Fruit fly (Drosophila melanogaster) whole organism, embryonic: ENCODE measurements around the gene CG15534.

Experiments used
- CG2875 ChIP-seq: fragments of 200-800 bp; sonication (Bioruptor generic); optimal IDR thresholded peaks from 2 replicates; lab custom pipeline; 2017; ENCODE audit warnings: missing biosample characterization, mild to moderate bottlenecking, missing genetic modification characterization, missing genetic modification reagents
- CG3065 ChIP-seq: fragments of 200-800 bp; sonication (Bioruptor generic); optimal IDR thresholded peaks from 2 replicates; lab custom pipeline; 2016; ENCODE audit warnings: missing biosample characterization, missing genetic modification characterization
- CG4424 ChIP-seq: fragments of 200-800 bp; sonication (Bioruptor generic); optimal IDR thresholded peaks from 3 replicates; lab custom pipeline; 2016; ENCODE audit warnings: missing biosample characterization, missing genetic modification characterization
- CG5245 ChIP-seq: fragments of 200-800 bp; sonication (Bioruptor generic); optimal IDR thresholded peaks from 3 replicates; lab custom pipeline; 2016; ENCODE audit warnings: missing biosample characterization, missing genetic modification characterization
- CG6791 ChIP-seq: fragments of 200-800 bp; sonication (Bioruptor generic); IDR thresholded peaks from 3 replicates; pipeline ENCODE4 v1.3.6; 2022; ENCODE audit warnings: missing biosample characterization, missing genetic modification characterization; ENCODE audit not compliant: partially characterized antibody
- CoRest ChIP-seq: fragments of 200-800 bp; sonication (Bioruptor generic); optimal IDR thresholded peaks from 3 replicates; lab custom pipeline; 2018; ENCODE audit warnings: missing biosample characterization, mild to moderate bottlenecking, missing genetic modification characterization, moderate library complexity
- Fer1 ChIP-seq: fragments of 200-800 bp; sonication (Bioruptor generic); optimal IDR thresholded peaks from 2 replicates; lab custom pipeline; 2017; ENCODE audit warnings: missing biosample characterization, mild to moderate bottlenecking, missing genetic modification characterization
- Xrp1 ChIP-seq: fragments of 200-800 bp; sonication (Bioruptor generic); IDR thresholded peaks from 2 replicates; pipeline ENCODE4 v1.3.6; 2022; ENCODE audit warnings: missing biosample characterization, missing genetic modification characterization
- ara ChIP-seq: fragments of 200-800 bp; sonication (Bioruptor generic); IDR thresholded peaks from 2 replicates; pipeline ENCODE4 v1.3.6; 2022; ENCODE audit warnings: missing biosample characterization, missing genetic modification characterization
- ems ChIP-seq: fragments of 200-800 bp; sonication (Bioruptor generic); optimal IDR thresholded peaks from 3 replicates; lab custom pipeline; 2016; ENCODE audit warnings: missing biosample characterization, missing genetic modification characterization
- sisA ChIP-seq: fragments of 200-800 bp; sonication (Bioruptor generic); IDR thresholded peaks from 2 replicates; pipeline ENCODE4 v1.3.6; 2022; ENCODE audit warnings: missing biosample characterization, missing genetic modification characterization
- zfh1 ChIP-seq: fragments of 200-800 bp; sonication (Bioruptor generic); IDR thresholded peaks from 3 replicates; pipeline ENCODE4 v1.3.6; 2022; ENCODE audit warnings: missing biosample characterization, missing genetic modification characterization

DNA sequence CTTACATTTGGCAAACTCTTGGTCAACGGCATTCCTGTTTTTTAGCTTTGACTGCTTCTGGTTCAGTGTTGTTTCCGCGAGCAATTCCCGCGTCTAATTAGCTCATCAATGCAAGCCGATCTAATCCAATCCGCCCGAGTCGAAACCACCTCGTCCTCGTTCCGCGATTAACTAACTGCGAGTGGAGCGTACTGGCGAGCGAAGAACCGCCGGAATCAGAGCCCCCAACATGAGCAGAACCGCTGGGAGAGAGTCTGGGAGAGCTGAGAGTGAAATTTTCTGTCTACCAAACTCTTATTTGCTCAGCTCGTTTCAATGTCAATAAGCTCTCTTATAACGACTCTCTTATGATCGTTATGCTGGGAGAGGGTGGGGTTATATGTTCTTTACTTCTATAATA is 18.4 kb downstream of the CG15534 start:
- TF ChIP-seq CG6791 (GFP tag; lab: Robert Waterston, UW) (no peak), CG5245 (peak; percentile 70), sisA (GFP tag; lab: Robert Waterston, UW) (peak; percentile 23), CoRest (tag; lab: Kevin White, UChicago) (no peak), Xrp1 (GFP tag; lab: Robert Waterston, UW) (no peak; the same call in 1 of the 2 replicates), CG4424 (GFP tag; lab: Kevin White, UChicago) (peak; percentile 0), ems (GFP tag; lab: Kevin White, UChicago) (peak; percentile 75), CG3065 (GFP tag; lab: Kevin White, UChicago) (peak; percentile 59), CG2875 (GFP tag; lab: Kevin White, UChicago) (peak; percentile 89), zfh1 (GFP tag; lab: Robert Waterston, UW) (peak; percentile 75), Fer1 (GFP tag; lab: Kevin White, UChicago) (peak; percentile 83), ara (GFP tag; lab: Robert Waterston, UW) (peak; percentile 74)
